Worm (Caenorhabditis elegans) whole organism, early embryonic: ENCODE results near the gene F38E9.6.

Experiments used
- B0310.2 ChIP-seq: sonication (generic microtip); optimal IDR thresholded peaks from 2 replicates; lab custom pipeline; 2016; ENCODE audit warnings: mild to moderate bottlenecking, missing genetic modification characterization, missing compliant biosample characterization
- F13C5.2 ChIP-seq: sonication (generic microtip); optimal IDR thresholded peaks from 2 replicates; lab custom pipeline; 2017; ENCODE audit warnings: mild to moderate bottlenecking, missing genetic modification characterization, inconsistent platforms, missing compliant biosample characterization
- aly-1 ChIP-seq: sonication (generic microtip); optimal IDR thresholded peaks from 2 replicates; lab custom pipeline; 2016; ENCODE audit warnings: missing genetic modification characterization, missing compliant biosample characterization
- ama-1 ChIP-seq: fragments of 150-350 bp; optimal IDR thresholded peaks from 2 replicates; lab custom pipeline; 2014
- ceh-13 ChIP-seq: fragments of 200-800 bp; sonication (Bioruptor generic); optimal IDR thresholded peaks from 2 replicates; lab custom pipeline; 2018; ENCODE audit warnings: mild to moderate bottlenecking, missing genetic modification characterization, missing compliant biosample characterization
- ceh-36 ChIP-seq: sonication (generic microtip); optimal IDR thresholded peaks from 2 replicates; lab custom pipeline; 2016; ENCODE audit warnings: missing genetic modification characterization, inconsistent platforms, missing compliant biosample characterization
- ets-7 ChIP-seq: sonication (generic microtip); optimal IDR thresholded peaks from 2 replicates; lab custom pipeline; 2016; ENCODE audit warnings: missing genotype, missing genetic modification characterization, missing compliant biosample characterization
- flt-1 ChIP-seq: fragments of 200-800 bp; sonication (Bioruptor generic); IDR thresholded peaks from 2 replicates; pipeline ENCODE4 v1.3.6; 2022; ENCODE audit warnings: missing genetic modification characterization, missing compliant biosample characterization
- hmbx-1 ChIP-seq: sonication (generic microtip); optimal IDR thresholded peaks from 2 replicates; lab custom pipeline; 2016; ENCODE audit warnings: mild to moderate bottlenecking, missing genetic modification characterization, missing compliant biosample characterization
- hmg-4 ChIP-seq: fragments of 200-800 bp; sonication (Bioruptor generic); optimal IDR thresholded peaks from 2 replicates; lab custom pipeline; 2018; ENCODE audit warnings: mild to moderate bottlenecking, missing genetic modification characterization, missing compliant biosample characterization
- hnd-1 ChIP-seq: sonication (generic microtip); optimal IDR thresholded peaks from 2 replicates; lab custom pipeline; 2016; ENCODE audit warnings: missing genetic modification characterization, missing compliant biosample characterization
- pes-1 ChIP-seq: fragments of 200-800 bp; sonication (Bioruptor generic); IDR thresholded peaks from 2 replicates; pipeline ENCODE4 v1.3.6; 2022; ENCODE audit warnings: missing genetic modification reagents, missing genetic modification characterization, missing compliant biosample characterization
- scrt-1 ChIP-seq: fragments of 200-800 bp; sonication (Bioruptor generic); IDR thresholded peaks from 2 replicates; pipeline ENCODE4 v1.3.6; 2022; ENCODE audit warnings: missing genetic modification characterization, missing compliant biosample characterization
- sea-1 ChIP-seq: fragments of 200-800 bp; sonication (Bioruptor generic); conservative IDR thresholded peaks from 2 replicates; pipeline ENCODE4 v1.3.6; 2022; ENCODE audit warnings: missing genetic modification characterization, missing compliant biosample characterization
- tbx-11 ChIP-seq: fragments of 200-800 bp; sonication (Bioruptor generic); IDR thresholded peaks from 2 replicates; pipeline ENCODE4 v1.3.6; 2022; ENCODE audit warnings: missing genetic modification characterization, missing compliant biosample characterization
- tbx-37 ChIP-seq: fragments of 200-800 bp; sonication (Bioruptor generic); conservative IDR thresholded peaks from 2 replicates; pipeline ENCODE4 v1.3.6; 2022; ENCODE audit warnings: missing genetic modification reagents, missing genetic modification characterization, missing compliant biosample characterization
- tra-4 ChIP-seq: sonication (generic microtip); optimal IDR thresholded peaks from 2 replicates; lab custom pipeline; 2017; ENCODE audit warnings: missing genetic modification characterization, missing compliant biosample characterization

F38E9.6 gene

DNA sequence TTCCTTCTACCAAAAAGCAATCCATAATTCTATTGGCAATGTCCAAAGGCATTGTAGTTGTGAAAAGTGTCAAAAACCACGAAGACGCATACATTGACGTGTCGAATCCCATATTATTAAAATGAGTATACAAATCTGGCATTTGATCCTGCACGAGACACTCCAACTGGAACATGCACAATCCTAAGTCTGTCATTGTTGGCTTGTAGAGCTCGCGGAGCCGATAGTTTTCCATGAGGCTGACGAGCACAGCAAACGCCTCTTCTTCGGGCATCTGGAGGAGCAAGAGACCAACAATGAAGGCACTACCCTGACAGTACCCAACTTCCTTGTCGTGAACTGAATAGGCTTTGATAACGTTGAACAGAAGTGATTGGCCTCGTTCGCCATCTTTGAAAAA lies 25.6 kb upstream of the F38E9.6 start:
- no peak for TF ChIP-seq hnd-1 (tag; lab: Kevin White, UChicago)
- TF ChIP-seq flt-1 (GFP tag; lab: Robert Waterston, UW): no peak
- TF ChIP-seq ceh-36: no peak
- no peak for TF ChIP-seq B0310.2 (tag; lab: Kevin White, UChicago)
- no peak for TF ChIP-seq scrt-1
- no peak for TF ChIP-seq hmg-4 (GFP tag; lab: Kevin White, UChicago)
- TF ChIP-seq tbx-11: no peak
- no peak for TF ChIP-seq sea-1
- no peak for TF ChIP-seq F13C5.2
- TF ChIP-seq aly-1 (tag; lab: Kevin White, UChicago): no peak

DNA sequence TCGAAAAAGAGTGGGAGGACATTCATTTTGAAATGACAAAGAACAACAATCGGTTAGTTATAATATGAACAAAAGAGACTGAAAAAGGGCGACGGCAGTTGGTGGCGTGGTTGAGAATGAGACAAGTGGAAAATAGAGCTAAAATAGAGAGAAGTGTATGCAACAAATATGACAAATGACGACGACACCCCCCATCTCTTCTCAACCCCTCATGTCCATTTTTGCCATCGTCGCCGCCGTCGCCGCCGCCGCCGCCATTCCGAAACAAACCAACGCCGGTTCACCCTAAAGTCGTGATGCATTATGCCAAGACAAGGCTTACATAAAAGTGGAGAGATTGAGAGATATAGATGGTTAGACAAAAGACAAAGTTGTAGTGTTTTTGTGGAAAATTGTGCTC lies 23.0 kb upstream of the F38E9.6 start:
- TF ChIP-seq aly-1 (tag; lab: Kevin White, UChicago) (no peak), ama-1 (lab: Kevin White, UChicago) (no peak), ceh-13 (GFP tag; lab: Kevin White, UChicago) (no peak), F13C5.2 (no peak), ceh-36 (no peak), hmbx-1 (tag; lab: Kevin White, UChicago) (no peak), B0310.2 (tag; lab: Kevin White, UChicago) (no peak), hnd-1 (tag; lab: Kevin White, UChicago) (no peak), tbx-11 (no peak), flt-1 (GFP tag; lab: Robert Waterston, UW) (no peak), tbx-37 (no peak), tra-4 (tag; lab: Kevin White, UChicago) (no peak), scrt-1 (no peak), pes-1 (GFP tag; lab: Robert Waterston, UW) (no peak), hmg-4 (GFP tag; lab: Kevin White, UChicago) (no peak), sea-1 (no peak), ets-7 (tag; lab: Kevin White, UChicago) (no peak)

DNA sequence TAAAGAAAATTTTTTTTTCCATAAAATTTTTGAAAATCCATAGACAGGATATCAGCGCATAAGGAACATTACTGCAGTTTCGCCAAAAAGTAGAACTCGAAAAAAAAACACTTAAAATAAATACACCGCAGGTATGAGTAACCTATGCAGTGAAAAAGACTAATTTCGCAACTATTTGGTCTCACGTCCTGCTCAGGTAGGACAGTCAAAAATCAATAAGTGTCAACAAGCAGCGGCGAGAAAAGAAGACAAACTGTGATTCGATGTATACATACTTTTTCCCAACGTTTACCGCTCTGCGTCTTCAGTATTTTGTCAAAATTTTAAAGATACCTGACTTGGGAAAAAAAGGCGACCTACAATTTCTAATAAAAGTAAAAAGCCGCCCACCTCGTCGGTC lies 20.3 kb upstream of the F38E9.6 start:
- TF ChIP-seq sea-1 (no peak), tra-4 (tag; lab: Kevin White, UChicago) (no peak), hmg-4 (GFP tag; lab: Kevin White, UChicago) (no peak), B0310.2 (tag; lab: Kevin White, UChicago) (no peak), ceh-13 (GFP tag; lab: Kevin White, UChicago) (no peak), flt-1 (GFP tag; lab: Robert Waterston, UW) (no peak)

DNA sequence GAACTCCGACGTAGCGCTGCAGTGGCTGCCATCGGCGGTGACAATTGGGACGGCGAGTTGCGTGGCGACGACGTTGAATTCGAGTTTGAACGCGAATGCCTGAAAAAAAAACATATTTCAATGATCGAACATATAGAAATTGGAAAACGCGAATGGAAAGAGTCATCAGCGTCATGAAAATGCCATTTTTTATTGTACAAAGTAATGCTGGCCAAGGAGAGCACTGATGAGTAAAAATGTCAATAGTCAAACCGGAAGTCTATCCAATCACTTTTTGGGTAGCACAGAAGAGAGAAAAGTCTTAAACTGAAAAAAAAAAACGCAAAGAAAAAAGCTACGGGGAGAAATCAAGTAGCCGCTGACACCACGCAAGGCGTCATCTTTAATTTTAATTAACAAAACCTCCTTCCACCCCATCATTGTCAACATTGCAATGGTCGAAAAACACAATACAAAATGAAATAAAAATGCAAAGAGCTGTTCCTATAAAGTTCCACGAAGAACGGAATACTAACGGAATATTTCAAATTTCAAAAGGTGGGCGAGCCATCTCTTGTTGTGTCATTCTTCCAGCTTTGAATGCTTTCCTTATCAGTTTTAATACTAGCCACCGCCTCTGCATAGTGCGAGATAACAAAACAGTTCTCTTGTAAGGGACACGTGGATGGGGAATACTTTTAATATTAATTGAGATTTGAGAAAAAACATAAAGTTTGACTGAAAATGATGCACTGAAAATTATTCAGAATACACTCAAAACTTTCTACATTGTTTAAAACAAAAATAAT lies 18.8 kb upstream of the F38E9.6 start:
- TF ChIP-seq ama-1 (lab: Kevin White, UChicago) (no peak), hmbx-1 (tag; lab: Kevin White, UChicago) (no peak), sea-1 (no peak), tbx-37 (no peak), aly-1 (tag; lab: Kevin White, UChicago) (no peak), hnd-1 (tag; lab: Kevin White, UChicago) (no peak), ceh-36 (no peak), hmg-4 (GFP tag; lab: Kevin White, UChicago) (no peak), tra-4 (tag; lab: Kevin White, UChicago) (no peak), ceh-13 (GFP tag; lab: Kevin White, UChicago) (no peak), pes-1 (GFP tag; lab: Robert Waterston, UW) (no peak)

DNA sequence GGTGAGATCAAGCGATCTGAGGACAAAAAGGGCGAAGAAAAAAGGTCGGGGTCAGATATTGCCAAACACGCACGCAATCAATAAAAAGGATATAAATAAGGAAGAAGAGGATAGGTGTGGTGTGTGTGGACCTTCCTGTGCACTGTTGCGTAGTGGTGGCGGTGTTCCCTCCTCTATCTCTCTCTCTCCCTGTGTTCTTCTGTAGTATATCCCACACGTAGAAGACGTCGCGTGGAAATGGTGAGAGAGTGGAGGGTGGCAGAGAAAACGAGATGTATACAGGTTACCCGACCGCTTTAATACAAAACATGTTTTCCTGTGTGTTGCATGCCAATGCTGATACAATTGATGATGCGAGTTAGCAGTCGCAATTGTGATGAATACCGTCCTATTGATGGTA lies 17.7 kb upstream of the F38E9.6 start:
- TF ChIP-seq hnd-1 (tag; lab: Kevin White, UChicago): no peak
- no peak for TF ChIP-seq F13C5.2
- TF ChIP-seq pes-1 (GFP tag; lab: Robert Waterston, UW): no peak
- TF ChIP-seq hmg-4 (GFP tag; lab: Kevin White, UChicago): peak; percentile 63

DNA sequence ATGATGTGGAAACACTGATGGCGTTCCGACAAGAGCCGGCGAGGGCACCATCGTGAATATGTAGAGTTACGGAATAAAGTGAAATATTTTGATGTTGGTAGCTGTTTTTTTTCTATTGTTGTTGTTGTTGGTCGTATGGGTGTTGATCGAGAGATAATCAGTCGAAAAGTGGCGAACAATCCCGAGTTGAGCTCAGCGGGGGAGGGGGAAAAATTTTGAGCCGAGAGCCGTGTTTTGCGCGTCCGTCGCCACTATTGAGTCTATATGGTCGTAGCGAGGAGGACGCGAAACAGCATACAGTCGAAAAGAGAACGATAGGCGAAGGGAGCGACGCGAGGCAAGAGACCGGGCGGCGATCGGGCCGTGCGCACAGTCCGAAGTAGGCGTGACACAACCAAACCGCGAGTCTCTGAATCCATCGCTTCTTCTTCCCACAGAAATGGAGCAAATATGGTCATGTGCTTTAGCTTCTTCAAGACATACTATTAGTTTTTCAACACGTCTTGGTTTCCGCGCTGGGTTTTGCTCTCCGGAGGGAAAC lies 15.4 kb upstream of the F38E9.6 start, which contains the start of gene eat-17:
Gene eat-17 (minus strand): TSS at position 51 of the 541 bp plus-strand sequence.
- no peak for TF ChIP-seq pes-1 (GFP tag; lab: Robert Waterston, UW)
- no peak for TF ChIP-seq hnd-1 (tag; lab: Kevin White, UChicago)
- TF ChIP-seq sea-1: no peak
- no peak for TF ChIP-seq ceh-13 (GFP tag; lab: Kevin White, UChicago)
- no peak for TF ChIP-seq ets-7 (tag; lab: Kevin White, UChicago)
- no peak for TF ChIP-seq hmbx-1 (tag; lab: Kevin White, UChicago)
- TF ChIP-seq hmg-4 (GFP tag; lab: Kevin White, UChicago): no peak
- TF ChIP-seq F13C5.2: no peak
- no peak for TF ChIP-seq scrt-1
- TF ChIP-seq ceh-36: no peak
- no peak for TF ChIP-seq tra-4 (tag; lab: Kevin White, UChicago)
- no peak for TF ChIP-seq flt-1 (GFP tag; lab: Robert Waterston, UW)
- TF ChIP-seq tbx-37: no peak
- TF ChIP-seq tbx-11: no peak
- no peak for TF ChIP-seq B0310.2 (tag; lab: Kevin White, UChicago)
- TF ChIP-seq ama-1 (lab: Kevin White, UChicago): no peak
- no peak for TF ChIP-seq aly-1 (tag; lab: Kevin White, UChicago)

DNA sequence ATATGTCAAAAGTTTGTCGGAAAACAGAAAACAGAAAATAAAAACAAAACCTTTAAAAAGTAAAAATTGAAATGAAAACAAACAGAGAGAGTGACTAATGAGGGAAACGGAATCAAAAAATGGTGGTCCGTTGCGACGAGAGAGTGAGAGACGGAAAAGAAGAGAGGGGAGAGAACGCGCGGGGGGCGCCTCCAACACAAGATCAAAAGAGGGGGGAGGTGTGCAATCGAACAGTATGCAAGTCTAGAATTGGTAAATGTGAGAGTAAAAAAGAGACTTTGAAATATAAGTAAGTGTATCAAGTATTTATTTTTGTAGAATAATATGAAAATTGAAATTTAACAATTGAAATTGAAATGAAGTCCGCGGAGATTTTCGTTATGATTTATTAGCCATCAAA lies 13.8 kb upstream of the F38E9.6 start:
- TF ChIP-seq tbx-11 (no peak), hnd-1 (tag; lab: Kevin White, UChicago) (no peak)

DNA sequence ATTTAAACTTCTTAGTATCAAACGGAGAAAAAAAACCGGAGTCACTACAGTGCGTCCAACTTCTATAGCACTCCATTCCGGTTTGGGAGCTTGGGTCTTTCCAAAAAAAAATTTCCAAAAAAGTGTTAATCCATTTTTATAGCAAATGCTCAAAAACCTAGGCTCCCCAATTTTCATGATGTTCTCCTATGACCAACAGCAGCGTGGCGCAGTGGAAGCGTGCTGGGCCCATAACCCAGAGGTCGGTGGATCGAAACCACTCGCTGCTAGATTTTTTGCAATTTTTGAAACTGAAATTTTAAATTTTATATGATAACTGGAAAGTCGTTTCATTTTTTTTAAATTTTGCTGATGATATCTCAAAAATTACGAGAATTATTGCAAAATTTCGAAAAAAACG lies 8.7 kb downstream of the F38E9.6 start:
- TF ChIP-seq scrt-1 (no peak), flt-1 (GFP tag; lab: Robert Waterston, UW) (no peak), tra-4 (tag; lab: Kevin White, UChicago) (no peak), hmg-4 (GFP tag; lab: Kevin White, UChicago) (no peak), sea-1 (no peak), ceh-36 (no peak), pes-1 (GFP tag; lab: Robert Waterston, UW) (no peak), tbx-11 (no peak), F13C5.2 (no peak), hnd-1 (tag; lab: Kevin White, UChicago) (no peak), ceh-13 (GFP tag; lab: Kevin White, UChicago) (no peak), aly-1 (tag; lab: Kevin White, UChicago) (no peak), ama-1 (lab: Kevin White, UChicago) (no peak), B0310.2 (tag; lab: Kevin White, UChicago) (no peak), hmbx-1 (tag; lab: Kevin White, UChicago) (no peak), ets-7 (tag; lab: Kevin White, UChicago) (no peak), tbx-37 (no peak)
